Worm (Caenorhabditis elegans): ENCODE data around the gene cyp-35C1.

The cyp-35C1 gene

ce11 chrV:13934545-13934944 is 36.3 kb upstream of the cyp-35C1 start, which contains the start of gene R10D12.1:
Gene R10D12.1, minus strand, starts transcription at chrV:13934645.
- TF ChIP-seq ztf-1 (GFP tag; conservative IDR thresholded peaks at IDR 0.05) (no peak), ceh-82 (tag; optimal IDR thresholded peaks at IDR 0.05) (no peak), R02D3.7 (tag; optimal IDR thresholded peaks at IDR 0.05) (no peak), peb-1 (tag; optimal IDR thresholded peaks at IDR 0.05) (no peak), blmp-1 (tag; optimal IDR thresholded peaks at IDR 0.05; ENCODE audit: insufficient read depth) (no peak), ztf-11 (tag; optimal IDR thresholded peaks at IDR 0.05) (no peak), sma-3 (GFP tag; optimal IDR thresholded peaks at IDR 0.05) (no peak), crh-2 (tag; optimal IDR thresholded peaks at IDR 0.05) (no peak), fos-1 (tag; optimal IDR thresholded peaks at IDR 0.05) (no peak), gmeb-1 (tag; optimal IDR thresholded peaks at IDR 0.05) (no peak), aly-2 (tag; optimal IDR thresholded peaks at IDR 0.05) (no peak), alr-1 (tag; optimal IDR thresholded peaks at IDR 0.05) (no peak), ama-1 (optimal IDR thresholded peaks at IDR 0.05) (no peak), nhr-11 (tag; optimal IDR thresholded peaks at IDR 0.05) (no peak), lin-11 (tag; optimal IDR thresholded peaks at IDR 0.05) (no peak), nhr-77 (tag; optimal IDR thresholded peaks at IDR 0.05) (no peak)

ce11 chrV:13931952-13932351 is 33.7 kb upstream of the cyp-35C1 start:
- TF ChIP-seq ceh-82 (tag; optimal IDR thresholded peaks at IDR 0.05): no peak
- TF ChIP-seq lin-39 (tag; optimal IDR thresholded peaks at IDR 0.05): no peak
- no peak for TF ChIP-seq ztf-4 (tag; optimal IDR thresholded peaks at IDR 0.05)
- TF ChIP-seq egl-27 (tag; optimal IDR thresholded peaks at IDR 0.05): no peak
- TF ChIP-seq unc-39 (tag; optimal IDR thresholded peaks at IDR 0.05): no peak
- no peak for TF ChIP-seq nhr-6 (tag; optimal IDR thresholded peaks at IDR 0.05)

DNA sequence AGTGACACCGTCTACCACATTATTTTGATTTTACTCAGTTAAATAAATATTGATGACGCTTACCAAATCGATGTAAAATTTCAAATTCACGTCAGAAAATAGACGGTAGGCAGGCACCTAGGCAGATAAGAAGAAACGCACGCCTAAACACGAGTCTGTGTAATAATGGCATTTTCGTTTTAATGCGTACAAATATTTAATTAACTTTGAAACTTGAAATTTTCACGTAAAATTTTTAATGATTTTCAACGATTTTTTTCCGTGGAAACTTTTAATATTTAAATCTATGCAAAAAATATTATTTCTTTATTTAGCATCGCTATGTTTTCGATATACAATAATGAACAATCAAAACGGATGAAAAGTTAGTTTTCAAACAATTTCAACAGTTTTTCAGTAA is 32.9 kb upstream of the cyp-35C1 start, which contains the start of gene C06B3.16:
Gene C06B3.16, plus strand, starts transcription at position 301 of the 400 bp plus-strand sequence.
- TF ChIP-seq aly-2 (tag; optimal IDR thresholded peaks at IDR 0.05): no peak
- TF ChIP-seq mbf-1 (tag; optimal IDR thresholded peaks at IDR 0.05): no peak
- no peak for TF ChIP-seq Y55F3AM.14 (GFP tag; optimal IDR thresholded peaks at IDR 0.05)
- no peak for TF ChIP-seq R02D3.7 (tag; optimal IDR thresholded peaks at IDR 0.05)
- TF ChIP-seq crh-2 (tag; optimal IDR thresholded peaks at IDR 0.05): no peak
- TF ChIP-seq nhr-77 (tag; optimal IDR thresholded peaks at IDR 0.05): no peak
- TF ChIP-seq sma-9 (GFP tag; optimal IDR thresholded peaks at IDR 0.05): no peak
- no peak for TF ChIP-seq sma-9 (tag; optimal IDR thresholded peaks at IDR 0.05)
- TF ChIP-seq egl-27 (tag; optimal IDR thresholded peaks at IDR 0.05): no peak
- TF ChIP-seq ztf-1 (GFP tag; conservative IDR thresholded peaks at IDR 0.05): no peak
- no peak for TF ChIP-seq gmeb-1 (tag; optimal IDR thresholded peaks at IDR 0.05)
- TF ChIP-seq sem-4 (tag; optimal IDR thresholded peaks at IDR 0.05): no peak
- TF ChIP-seq mdl-1 (tag; optimal IDR thresholded peaks at IDR 0.05): no peak
- TF ChIP-seq lin-11 (tag; optimal IDR thresholded peaks at IDR 0.05): no peak
- TF ChIP-seq ztf-4 (tag; optimal IDR thresholded peaks at IDR 0.05): no peak
- no peak for TF ChIP-seq lin-39 (tag; optimal IDR thresholded peaks at IDR 0.05)
- TF ChIP-seq nhr-237 (tag; optimal IDR thresholded peaks at IDR 0.05): no peak
- no peak for TF ChIP-seq nhr-10 (tag; optimal IDR thresholded peaks at IDR 0.05)
- TF ChIP-seq fos-1 (tag; optimal IDR thresholded peaks at IDR 0.05): no peak
- no peak for TF ChIP-seq nhr-12 (tag; optimal IDR thresholded peaks at IDR 0.05)
- no peak for TF ChIP-seq ztf-11 (tag; optimal IDR thresholded peaks at IDR 0.05)

DNA sequence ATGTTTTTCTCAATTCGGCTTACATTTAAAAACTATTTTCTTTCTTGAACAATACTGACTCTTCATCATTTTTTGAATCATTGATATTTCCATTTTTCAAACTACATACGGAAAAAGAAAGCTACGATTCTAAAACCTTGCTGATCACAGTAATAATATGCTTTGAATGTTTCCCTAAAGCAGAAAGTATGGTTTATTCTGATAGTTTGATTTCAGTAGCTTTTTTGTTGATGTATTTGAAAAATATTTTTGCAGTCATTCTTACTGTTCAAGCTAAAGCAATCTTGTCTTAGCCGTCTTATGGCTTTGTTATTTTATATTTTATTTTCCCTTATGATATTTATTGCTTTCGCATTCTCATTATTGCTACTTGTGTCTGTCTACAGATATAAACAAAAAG is 31.2 kb upstream of the cyp-35C1 start, which contains the start of gene srxa-13:
Gene srxa-13, plus strand, starts transcription at position 301 of the 400 bp plus-strand sequence.
- TF ChIP-seq lin-13 (GFP tag; optimal IDR thresholded peaks at IDR 0.05) (no peak), skn-1 (tag; optimal IDR thresholded peaks at IDR 0.05) (no peak), ztf-4 (tag; optimal IDR thresholded peaks at IDR 0.05) (no peak), sma-3 (GFP tag; optimal IDR thresholded peaks at IDR 0.05) (no peak), ztf-11 (tag; optimal IDR thresholded peaks at IDR 0.05) (no peak), snpc-4 (tag; optimal IDR thresholded peaks at IDR 0.05) (no peak), ceh-82 (tag; optimal IDR thresholded peaks at IDR 0.05) (no peak), nhr-10 (tag; optimal IDR thresholded peaks at IDR 0.05) (no peak), ama-1 (optimal IDR thresholded peaks at IDR 0.05) (no peak), mbf-1 (tag; optimal IDR thresholded peaks at IDR 0.05) (no peak), nhr-129 (tag; optimal IDR thresholded peaks at IDR 0.05) (no peak), mab-5 (tag; optimal IDR thresholded peaks at IDR 0.05) (no peak), ceh-16 (tag; optimal IDR thresholded peaks at IDR 0.05) (no peak), zag-1 (tag; optimal IDR thresholded peaks at IDR 0.05) (no peak), ZK546.5 (tag; optimal IDR thresholded peaks at IDR 0.05) (no peak), elt-1 (tag; optimal IDR thresholded peaks at IDR 0.05) (no peak), nhr-12 (tag; optimal IDR thresholded peaks at IDR 0.05) (no peak), C34F6.9 (tag; optimal IDR thresholded peaks at IDR 0.05) (no peak), lin-11 (tag; optimal IDR thresholded peaks at IDR 0.05) (no peak)

All from whole organism, L2 larva.